Worm (Caenorhabditis elegans) whole organism, young adult: Measurements from ENCODE around the gene hlh-14.

Source experiments
- B0019.2 ChIP-seq: fragments of 200-800 bp; sonication (Bioruptor generic); conservative IDR thresholded peaks from 2 replicates; pipeline ENCODE4 v1.3.6; 2022; ENCODE audit warnings: missing genetic modification reagents, missing genetic modification characterization, missing compliant biosample characterization
- B0261.1 ChIP-seq: sonication (generic microtip); optimal IDR thresholded peaks from 2 replicates; lab custom pipeline; 2016; ENCODE audit warnings: mild to moderate bottlenecking, missing genetic modification characterization, moderate library complexity, missing compliant biosample characterization
- B0336.3 ChIP-seq: fragments of 200-800 bp; sonication (Bioruptor generic); IDR thresholded peaks from 2 replicates; pipeline ENCODE4 v1.3.6; 2022; ENCODE audit warnings: missing genetic modification characterization, missing compliant biosample characterization
- D2030.7 ChIP-seq: fragments of 200-800 bp; sonication (Bioruptor generic); IDR thresholded peaks from 2 replicates; pipeline ENCODE4 v1.3.6; 2022; ENCODE audit warnings: missing genetic modification reagents, missing genetic modification characterization, missing compliant biosample characterization
- F23B12.7 ChIP-seq: sonication (generic microtip); optimal IDR thresholded peaks from 2 replicates; lab custom pipeline; 2017; ENCODE audit warnings: missing genetic modification characterization, mild to moderate bottlenecking, missing compliant biosample characterization, antibody characterized with exemption, moderate library complexity; ENCODE audit not compliant: insufficient read depth
- F39B2.1 ChIP-seq: fragments of 200-800 bp; sonication (Bioruptor generic); IDR thresholded peaks from 2 replicates; pipeline ENCODE4 v1.3.6; 2022; ENCODE audit warnings: missing genetic modification reagents, missing genetic modification characterization, missing compliant biosample characterization
- F55B11.4 ChIP-seq: sonication (generic microtip); optimal IDR thresholded peaks from 2 replicates; lab custom pipeline; 2016; ENCODE audit warnings: missing compliant biosample characterization, missing genetic modification characterization, borderline replicate concordance; ENCODE audit not compliant: insufficient read depth
- K11D2.4 ChIP-seq: fragments of 200-800 bp; sonication (Bioruptor generic); IDR thresholded peaks from 2 replicates; pipeline ENCODE4 v1.3.6; 2022; ENCODE audit warnings: missing genetic modification reagents, missing genetic modification characterization, missing compliant biosample characterization
- K12H6.12 ChIP-seq: fragments of 200-800 bp; sonication (Bioruptor generic); optimal IDR thresholded peaks from 2 replicates; lab custom pipeline; 2018; ENCODE audit warnings: mild to moderate bottlenecking, missing genetic modification characterization, missing compliant biosample characterization
- T26A5.8 ChIP-seq: sonication (generic microtip); optimal IDR thresholded peaks from 2 replicates; lab custom pipeline; 2016; ENCODE audit warnings: missing genetic modification characterization, missing compliant biosample characterization
- ama-1 ChIP-seq, 3 experiments: fragments of 150-350 bp in 1 of 3; sonication (generic microtip) in 2 of 3; optimal IDR thresholded peaks; 2 replicates each; lab custom pipeline; 2014 to 2018; ENCODE audit warnings: missing biosample characterization in 2 of 3, missing genetic modification characterization in 2 of 3, missing genetic modification reagents in 2 of 3
- attf-3 ChIP-seq: fragments of 200-800 bp; sonication (Bioruptor generic); conservative IDR thresholded peaks from 2 replicates; pipeline ENCODE4 v1.3.6; 2022; ENCODE audit warnings: missing genetic modification reagents, missing genetic modification characterization, missing compliant biosample characterization
- bed-2 ChIP-seq: fragments of 200-800 bp; sonication (Bioruptor generic); IDR thresholded peaks from 2 replicates; pipeline ENCODE4 v1.3.6; 2022; ENCODE audit warnings: missing genetic modification reagents, missing genetic modification characterization, missing compliant biosample characterization
- ceh-40 ChIP-seq: fragments of 200-800 bp; sonication (Bioruptor generic); IDR thresholded peaks from 2 replicates; pipeline ENCODE4 v1.3.6; 2022; ENCODE audit warnings: missing genetic modification characterization, missing compliant biosample characterization
- ceh-79 ChIP-seq: sonication (generic microtip); optimal IDR thresholded peaks from 2 replicates; lab custom pipeline; 2017; ENCODE audit warnings: mild to moderate bottlenecking, missing genetic modification characterization, missing compliant biosample characterization
- dox-1 ChIP-seq: fragments of 200-800 bp; sonication (Bioruptor generic); IDR thresholded peaks from 2 replicates; pipeline ENCODE4 v1.3.6; 2022; ENCODE audit warnings: missing genetic modification reagents, missing genetic modification characterization, missing compliant biosample characterization
- dpff-1 ChIP-seq: sonication (generic microtip); optimal IDR thresholded peaks from 2 replicates; lab custom pipeline; 2017; ENCODE audit warnings: mild to moderate bottlenecking, missing genetic modification characterization, missing compliant biosample characterization
- egrh-3 ChIP-seq: fragments of 200-800 bp; sonication (Bioruptor generic); IDR thresholded peaks from 2 replicates; pipeline ENCODE4 v1.3.6; 2022; ENCODE audit warnings: missing genetic modification reagents, missing genetic modification characterization, missing compliant biosample characterization
- ekl-4 ChIP-seq: fragments of 200-800 bp; sonication (Bioruptor generic); IDR thresholded peaks from 2 replicates; pipeline ENCODE4 v1.3.6; 2022; ENCODE audit warnings: missing genetic modification reagents, missing genetic modification characterization, missing compliant biosample characterization
- him-1 ChIP-seq: sonication (generic microtip); optimal IDR thresholded peaks from 2 replicates; lab custom pipeline; 2016; ENCODE audit warnings: missing genotype, missing genetic modification reagents, missing genetic modification characterization, missing compliant biosample characterization
- hlh-26 ChIP-seq: fragments of 200-800 bp; sonication (Bioruptor generic); conservative IDR thresholded peaks from 2 replicates; pipeline ENCODE4 v1.3.6; 2022; ENCODE audit warnings: missing genetic modification reagents, missing genetic modification characterization, missing compliant biosample characterization
- let-526 ChIP-seq: fragments of 200-800 bp; sonication (Bioruptor generic); IDR thresholded peaks from 2 replicates; pipeline ENCODE4 v1.3.6; 2022; ENCODE audit warnings: missing genetic modification reagents, missing genetic modification characterization, missing compliant biosample characterization
- lin-26 ChIP-seq: fragments of 200-800 bp; sonication (Bioruptor generic); IDR thresholded peaks from 2 replicates; pipeline ENCODE4 v1.3.6; 2022; ENCODE audit warnings: missing genetic modification reagents, missing genetic modification characterization, missing compliant biosample characterization
- madf-10 ChIP-seq: sonication (generic microtip); optimal IDR thresholded peaks from 2 replicates; lab custom pipeline; 2016; ENCODE audit warnings: mild to moderate bottlenecking, missing genetic modification characterization, missing compliant biosample characterization
- mcd-1 ChIP-seq: fragments of 200-800 bp; sonication (Bioruptor generic); IDR thresholded peaks from 2 replicates; pipeline ENCODE4 v1.3.6; 2022; ENCODE audit warnings: missing genetic modification reagents, missing genetic modification characterization, missing compliant biosample characterization
- mes-4 ChIP-seq: sonication (generic microtip); optimal IDR thresholded peaks from 2 replicates; lab custom pipeline; 2016; ENCODE audit warnings: missing genotype, missing genetic modification characterization, missing compliant biosample characterization
- nfyb-1 ChIP-seq: fragments of 200-800 bp; sonication (Bioruptor generic); IDR thresholded peaks from 2 replicates; pipeline ENCODE4 v1.3.6; 2022; ENCODE audit warnings: missing genetic modification reagents, missing genetic modification characterization, missing compliant biosample characterization
- pbrm-1 ChIP-seq: fragments of 200-800 bp; sonication (Bioruptor generic); IDR thresholded peaks from 2 replicates; pipeline ENCODE4 v1.3.6; 2022; ENCODE audit warnings: missing genetic modification reagents, missing genetic modification characterization, missing compliant biosample characterization
- repo-1 ChIP-seq: sonication (generic microtip); optimal IDR thresholded peaks from 2 replicates; lab custom pipeline; 2017; ENCODE audit warnings: mild to moderate bottlenecking, missing genetic modification characterization, missing compliant biosample characterization
- sea-2 ChIP-seq: fragments of 200-800 bp; sonication (Bioruptor generic); IDR thresholded peaks from 2 replicates; pipeline ENCODE4 v1.3.6; 2022; ENCODE audit warnings: missing genetic modification characterization, missing compliant biosample characterization
- snpc-1.3 ChIP-seq: sonication (generic microtip); optimal IDR thresholded peaks from 2 replicates; lab custom pipeline; 2017; ENCODE audit warnings: missing genetic modification characterization, mild to moderate bottlenecking, missing compliant biosample characterization, antibody characterized with exemption, moderate library complexity, missing genotype, missing genetic modification reagents; ENCODE audit not compliant: insufficient read depth
- snpc-3.4 ChIP-seq: sonication (generic microtip); optimal IDR thresholded peaks from 2 replicates; lab custom pipeline; 2017; ENCODE audit warnings: missing genetic modification characterization, mild to moderate bottlenecking, missing compliant biosample characterization, antibody characterized with exemption, moderate library complexity, missing genotype, missing genetic modification reagents
- snpc-4 ChIP-seq, 5 experiments: fragments of 150-350 bp in 1 of 5; sonication (generic microtip) in 4 of 5; optimal IDR thresholded peaks; 2 replicates each; lab custom pipeline; 2014 to 2018; ENCODE audit warnings: missing genetic modification characterization in 5 of 5, missing biosample characterization in 3 of 5, antibody characterized with exemption in 2 of 5, mild to moderate bottlenecking in 2 of 5, missing compliant biosample characterization in 2 of 5, missing genotype in 2 of 5, moderate library complexity in 2 of 5, missing genetic modification reagents in 1 of 5
- sptf-2 ChIP-seq: fragments of 200-800 bp; sonication (Bioruptor generic); optimal IDR thresholded peaks from 2 replicates; lab custom pipeline; 2018; ENCODE audit warnings: mild to moderate bottlenecking, missing genetic modification characterization, missing compliant biosample characterization
- tbp1 ChIP-seq: fragments of 200-800 bp; sonication (Bioruptor generic); optimal IDR thresholded peaks from 2 replicates; lab custom pipeline; 2018; ENCODE audit warnings: mild to moderate bottlenecking, missing genetic modification characterization, missing compliant biosample characterization
- tbx-9 ChIP-seq: sonication (generic microtip); optimal IDR thresholded peaks from 2 replicates; lab custom pipeline; 2016; ENCODE audit warnings: borderline replicate concordance, missing genetic modification characterization, inconsistent platforms, missing compliant biosample characterization
- tlf-1 ChIP-seq: fragments of 200-800 bp; sonication (Bioruptor generic); optimal IDR thresholded peaks from 2 replicates; lab custom pipeline; 2018; ENCODE audit warnings: mild to moderate bottlenecking, missing genetic modification characterization, missing compliant biosample characterization
- zim-3 ChIP-seq: sonication (generic microtip); optimal IDR thresholded peaks from 2 replicates; lab custom pipeline; 2017; ENCODE audit warnings: mild to moderate bottlenecking, missing genetic modification characterization, moderate library complexity, missing compliant biosample characterization

Gene hlh-14

DNA sequence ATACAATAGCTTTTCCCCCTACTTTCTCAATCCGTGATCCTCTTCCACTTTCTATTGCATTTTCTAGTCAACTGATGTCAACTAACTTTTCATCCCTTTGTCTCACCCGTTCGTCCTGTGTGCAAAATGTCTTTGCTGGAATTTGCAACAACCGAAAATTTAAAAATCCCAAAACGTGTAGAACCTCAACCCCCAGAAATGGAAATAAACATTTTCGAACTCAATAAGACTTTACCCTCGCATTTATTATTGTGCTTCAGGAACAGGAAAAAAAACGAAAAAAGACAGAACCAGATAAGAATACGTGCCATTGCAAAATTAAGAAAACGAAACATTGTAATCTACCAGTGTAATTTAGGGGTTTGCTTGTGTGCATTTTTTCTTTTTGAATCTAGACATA is 26.6 kb downstream of the hlh-14 start (continued):
- TF ChIP-seq T26A5.8 (tag; lab: Kevin White, UChicago) (no peak), snpc-4 (GFP tag; optimal IDR thresholded peaks at IDR 0.05; lab: Kevin White, UChicago) (peak; percentile 24), snpc-4 (tag; optimal IDR thresholded peaks at IDR 0.05; lab: Kevin White, UChicago) (peak in 1 of 4 experiments; percentile 30), madf-10 (tag; lab: Kevin White, UChicago) (no peak), him-1 (tag; lab: Kevin White, UChicago) (peak; percentile 3), bed-2 (GFP tag; lab: Robert Waterston, UW) (no peak), F55B11.4 (tag; lab: Kevin White, UChicago) (no peak), nfyb-1 (GFP tag; lab: Robert Waterston, UW) (peak; percentile 58; the same call in 1 of the 2 replicates), snpc-3.4 (tag; lab: Kevin White, UChicago) (peak; percentile 50), tbp1 (no peak), B0019.2 (GFP tag; lab: Robert Waterston, UW) (no peak), ekl-4 (GFP tag; lab: Robert Waterston, UW) (peak; percentile 43; the same call in 1 of the 2 replicates), lin-26 (GFP tag; lab: Robert Waterston, UW) (peak; percentile 38; the same call in 1 of the 2 replicates), tlf-1 (GFP tag; lab: Kevin White, UChicago) (no peak), F39B2.1 (GFP tag; lab: Robert Waterston, UW) (no peak)

DNA sequence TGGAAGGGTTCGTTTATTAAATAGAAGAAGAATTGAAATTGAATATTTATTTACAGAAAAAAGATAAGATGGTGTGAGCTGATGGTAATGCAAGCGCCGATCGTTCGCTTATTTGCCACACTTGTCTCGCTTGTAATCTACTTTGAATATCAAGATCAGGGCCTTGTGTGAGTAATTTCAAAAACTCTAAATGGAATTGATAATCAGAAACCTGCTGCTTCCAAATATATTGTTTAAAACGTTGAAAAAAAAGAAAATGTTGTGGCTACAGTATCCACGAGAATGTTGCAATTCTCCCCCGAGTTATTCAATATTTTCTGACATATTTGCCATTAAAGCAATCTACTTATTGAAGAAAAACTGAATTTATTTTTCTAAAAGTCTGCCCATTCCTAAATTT is 27.9 kb downstream of the hlh-14 start:
- no peak for TF ChIP-seq sptf-2 (GFP tag; lab: Kevin White, UChicago)
- TF ChIP-seq pbrm-1 (GFP tag; lab: Robert Waterston, UW) = no peak
- TF ChIP-seq zim-3 (tag; lab: Kevin White, UChicago) = no peak
- TF ChIP-seq let-526 (GFP tag; lab: Robert Waterston, UW) = no peak
- no peak for TF ChIP-seq F23B12.7 (tag; lab: Kevin White, UChicago)
- no peak for TF ChIP-seq ama-1 (optimal IDR thresholded peaks at IDR 0.05; lab: Kevin White, UChicago)
- TF ChIP-seq ama-1 (GFP tag; optimal IDR thresholded peaks at IDR 0.05; lab: Kevin White, UChicago) = no peak
- TF ChIP-seq tbx-9 (tag; lab: Kevin White, UChicago) = no peak
- no peak for TF ChIP-seq attf-3 (GFP tag; lab: Robert Waterston, UW)
- TF ChIP-seq dpff-1 (tag; lab: Kevin White, UChicago) = no peak
- no peak for TF ChIP-seq F39B2.1 (GFP tag; lab: Robert Waterston, UW)
- TF ChIP-seq B0261.1 = no peak
- no peak for TF ChIP-seq dox-1 (GFP tag; lab: Robert Waterston, UW)
- no peak for TF ChIP-seq egrh-3 (GFP tag; lab: Robert Waterston, UW)
- TF ChIP-seq, all 124 proteins: peak for 0

DNA sequence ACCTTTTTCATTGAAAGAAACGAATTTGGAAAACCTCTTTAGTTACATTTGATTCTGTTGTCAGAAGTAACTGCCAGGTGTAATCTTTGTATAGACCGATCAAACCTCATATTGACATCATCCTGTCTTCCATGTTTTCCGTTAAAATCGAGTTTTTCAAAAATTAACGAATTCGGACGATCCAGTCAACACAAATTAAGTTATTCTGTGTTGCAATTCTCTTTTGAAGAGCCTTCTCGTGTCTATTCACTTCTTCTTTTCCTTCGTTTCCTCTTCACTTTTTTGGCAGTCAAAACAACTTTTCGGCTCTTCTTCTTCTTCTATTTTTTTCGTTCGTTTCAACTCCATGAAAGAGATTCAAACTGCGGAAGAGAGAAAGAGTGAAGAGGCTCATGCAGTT is 30.5 kb downstream of the hlh-14 start:
- TF ChIP-seq mes-4 (tag; lab: Kevin White, UChicago) (no peak), K12H6.12 (tag; lab: Kevin White, UChicago) (no peak), K11D2.4 (GFP tag; lab: Robert Waterston, UW) (no peak), tbp1 (no peak), mcd-1 (GFP tag; lab: Robert Waterston, UW) (no peak), hlh-26 (GFP tag; lab: Robert Waterston, UW) (no peak), D2030.7 (GFP tag; lab: Robert Waterston, UW) (no peak), ceh-40 (GFP tag; lab: Robert Waterston, UW) (no peak), sea-2 (GFP tag; lab: Robert Waterston, UW) (no peak), ceh-79 (tag; lab: Kevin White, UChicago) (no peak), dox-1 (GFP tag; lab: Robert Waterston, UW) (no peak), snpc-1.3 (no peak), repo-1 (tag; lab: Kevin White, UChicago) (no peak), B0336.3 (no peak)
